Fruit fly (Drosophila melanogaster) whole organism, embryonic: Measurements from ENCODE around the gene alpha-Man-IIb.

ENCODE experiments used
- Ada2b ChIP-seq: fragments of 200-800 bp; sonication (Bioruptor generic); IDR thresholded peaks from 2 replicates; pipeline ENCODE4 v1.3.6; 2022; ENCODE audit warnings: missing biosample characterization, missing genetic modification characterization
- Antp ChIP-seq: fragments of 200-800 bp; sonication (Bioruptor generic); optimal IDR thresholded peaks from 3 replicates; lab custom pipeline; 2016; ENCODE audit warnings: missing biosample characterization, missing genetic modification characterization
- Atf3 ChIP-seq: fragments of 200-800 bp; sonication (Bioruptor generic); optimal IDR thresholded peaks from 3 replicates; lab custom pipeline; 2016; ENCODE audit warnings: missing biosample characterization, missing genetic modification characterization
- BtbVII ChIP-seq: fragments of 200-800 bp; sonication (Bioruptor generic); optimal IDR thresholded peaks from 3 replicates; lab custom pipeline; 2017; ENCODE audit warnings: missing biosample characterization, mild to moderate bottlenecking, missing genetic modification characterization
- CG10959 ChIP-seq: fragments of 200-800 bp; sonication (Bioruptor generic); IDR thresholded peaks from 2 replicates; pipeline ENCODE4 v1.3.6; 2022; ENCODE audit warnings: missing biosample characterization, missing genetic modification characterization
- CG11560 ChIP-seq: fragments of 200-800 bp; sonication (Bioruptor generic); IDR thresholded peaks from 3 replicates; pipeline ENCODE4 v1.3.6; 2022; ENCODE audit warnings: missing biosample characterization, missing genetic modification characterization
- CG11695 ChIP-seq: fragments of 200-800 bp; sonication (Bioruptor generic); IDR thresholded peaks from 3 replicates; pipeline ENCODE4 v1.3.6; 2022; ENCODE audit warnings: missing biosample characterization, missing genetic modification characterization
- CG14965 ChIP-seq: fragments of 200-800 bp; sonication (Bioruptor generic); optimal IDR thresholded peaks from 2 replicates; lab custom pipeline; 2016; ENCODE audit warnings: missing biosample characterization, missing genetic modification characterization, borderline replicate concordance
- CG17186 ChIP-seq: fragments of 200-800 bp; sonication (Bioruptor generic); optimal IDR thresholded peaks from 3 replicates; lab custom pipeline; 2017; ENCODE audit warnings: missing biosample characterization, missing genetic modification reagents, missing genetic modification characterization
- CG17829 ChIP-seq: fragments of 200-800 bp; optimal IDR thresholded peaks from 2 replicates; lab custom pipeline; 2019; ENCODE audit warnings: missing biosample characterization, mild to moderate bottlenecking, missing genetic modification characterization, moderate library complexity
- CG18764 ChIP-seq: fragments of 200-800 bp; sonication (Bioruptor generic); optimal IDR thresholded peaks from 3 replicates; lab custom pipeline; 2016; ENCODE audit warnings: missing biosample characterization, missing genetic modification characterization
- CG31388 ChIP-seq: fragments of 200-800 bp; sonication (Bioruptor generic); optimal IDR thresholded peaks from 2 replicates; lab custom pipeline; 2016; ENCODE audit warnings: missing biosample characterization, missing genetic modification characterization
- CG4404 ChIP-seq: fragments of 200-800 bp; sonication (Bioruptor generic); IDR thresholded peaks from 2 replicates; pipeline ENCODE4 v1.3.6; 2022; ENCODE audit warnings: missing biosample characterization, missing genetic modification characterization
- CG4820 ChIP-seq: fragments of 200-800 bp; sonication (Bioruptor generic); optimal IDR thresholded peaks from 3 replicates; lab custom pipeline; 2016; ENCODE audit warnings: missing biosample characterization, missing genetic modification characterization
- CG7556 ChIP-seq: fragments of 200-800 bp; sonication (Bioruptor generic); optimal IDR thresholded peaks from 2 replicates; lab custom pipeline; 2017; ENCODE audit warnings: missing biosample characterization, mild to moderate bottlenecking, missing genetic modification characterization
- CG7786 ChIP-seq: fragments of 200-800 bp; sonication (Bioruptor generic); optimal IDR thresholded peaks from 2 replicates; lab custom pipeline; 2016; ENCODE audit warnings: missing biosample characterization, missing genetic modification characterization
- CG8924 ChIP-seq: fragments of 200-800 bp; optimal IDR thresholded peaks from 3 replicates; lab custom pipeline; 2019; ENCODE audit warnings: missing biosample characterization, mild to moderate bottlenecking, missing genetic modification characterization, moderate library complexity
- Chrac-16 ChIP-seq: fragments of 200-800 bp; sonication (Bioruptor generic); optimal IDR thresholded peaks from 3 replicates; lab custom pipeline; 2016; ENCODE audit warnings: missing biosample characterization, missing genetic modification characterization
- Fer1 ChIP-seq: fragments of 200-800 bp; sonication (Bioruptor generic); optimal IDR thresholded peaks from 2 replicates; lab custom pipeline; 2017; ENCODE audit warnings: missing biosample characterization, mild to moderate bottlenecking, missing genetic modification characterization
- HLH3B ChIP-seq: fragments of 200-800 bp; sonication (Bioruptor generic); IDR thresholded peaks from 2 replicates; pipeline ENCODE4 v1.3.6; 2022; ENCODE audit warnings: missing biosample characterization, missing genetic modification characterization
- HmgZ ChIP-seq: fragments of 200-800 bp; sonication (Bioruptor generic); optimal IDR thresholded peaks from 2 replicates; lab custom pipeline; 2018; ENCODE audit warnings: missing biosample characterization, mild to moderate bottlenecking, missing genetic modification characterization
- Hmx ChIP-seq: fragments of 200-800 bp; sonication (Bioruptor generic); optimal IDR thresholded peaks from 2 replicates; lab custom pipeline; 2016; ENCODE audit warnings: missing biosample characterization, missing genetic modification characterization
- Lim3 ChIP-seq: fragments of 200-800 bp; sonication (Bioruptor generic); IDR thresholded peaks from 2 replicates; pipeline ENCODE4 v1.3.6; 2022; ENCODE audit warnings: missing biosample characterization, missing genetic modification characterization
- Nf-YC ChIP-seq: fragments of 200-800 bp; optimal IDR thresholded peaks from 3 replicates; lab custom pipeline; 2019; ENCODE audit warnings: missing biosample characterization, mild to moderate bottlenecking, missing genetic modification characterization, moderate library complexity
- Ptx1 ChIP-seq: fragments of 200-800 bp; sonication (Bioruptor generic); IDR thresholded peaks from 2 replicates; pipeline ENCODE4 v1.3.6; 2022; ENCODE audit warnings: missing biosample characterization, missing genetic modification characterization
- Tbp ChIP-seq: fragments of >200 bp; optimal IDR thresholded peaks from 2 replicates; lab custom pipeline; 2018; ENCODE audit warnings: missing biosample characterization, missing genetic modification characterization
- Usf ChIP-seq: fragments of 200-800 bp; sonication (Bioruptor generic); optimal IDR thresholded peaks from 2 replicates; lab custom pipeline; 2017; ENCODE audit warnings: missing genotype, missing biosample characterization, missing genetic modification characterization
- amos ChIP-seq: fragments of 200-800 bp; sonication (Bioruptor generic); IDR thresholded peaks from 2 replicates; pipeline ENCODE4 v1.3.6; 2022; ENCODE audit warnings: missing biosample characterization, missing genetic modification characterization; ENCODE audit not compliant: partially characterized antibody
- ase ChIP-seq: fragments of 200-800 bp; sonication (Bioruptor generic); IDR thresholded peaks from 3 replicates; pipeline ENCODE4 v1.3.6; 2022; ENCODE audit warnings: missing biosample characterization, missing genetic modification characterization
- crp ChIP-seq, 2 experiments: fragments of 200-800 bp; sonication (Bioruptor generic); optimal IDR thresholded peaks; 2 replicates in 1 of 2; 3 replicates in 1 of 2; lab custom pipeline; 2017; ENCODE audit warnings: missing biosample characterization in 2 of 2, missing genetic modification characterization in 2 of 2, mild to moderate bottlenecking in 1 of 2, moderate library complexity in 1 of 2
- esg ChIP-seq: fragments of 200-800 bp; sonication (Bioruptor generic); conservative IDR thresholded peaks from 2 replicates; pipeline ENCODE4 v1.3.6; 2022; ENCODE audit warnings: missing biosample characterization, missing genetic modification characterization
- fd3F ChIP-seq: fragments of 200-800 bp; sonication (Bioruptor generic); optimal IDR thresholded peaks from 2 replicates; lab custom pipeline; 2018; ENCODE audit warnings: missing biosample characterization, mild to moderate bottlenecking, missing genetic modification characterization, moderate library complexity
- ftz-f1 ChIP-seq: fragments of 200-800 bp; sonication (Bioruptor generic); optimal IDR thresholded peaks from 2 replicates; lab custom pipeline; 2016; ENCODE audit warnings: missing biosample characterization, missing genetic modification characterization
- gt ChIP-seq: fragments of 200-800 bp; sonication (Bioruptor generic); IDR thresholded peaks from 2 replicates; pipeline ENCODE4 v1.3.6; 2022; ENCODE audit warnings: missing biosample characterization, missing genetic modification characterization
- hbn ChIP-seq: fragments of 200-800 bp; sonication (Bioruptor generic); IDR thresholded peaks from 2 replicates; pipeline ENCODE4 v1.3.6; 2022; ENCODE audit warnings: missing biosample characterization, missing genetic modification characterization; ENCODE audit not compliant: partially characterized antibody
- nerfin-1 ChIP-seq: fragments of 200-800 bp; sonication (Bioruptor generic); optimal IDR thresholded peaks from 3 replicates; lab custom pipeline; 2019; ENCODE audit warnings: missing biosample characterization, mild to moderate bottlenecking, missing genetic modification characterization, moderate library complexity
- nerfin-2 ChIP-seq: fragments of 200-800 bp; sonication (Bioruptor generic); IDR thresholded peaks from 2 replicates; pipeline ENCODE4 v1.3.6; 2022; ENCODE audit warnings: missing biosample characterization, missing genetic modification characterization; ENCODE audit not compliant: partially characterized antibody
- odd ChIP-seq: fragments of 200-800 bp; sonication (Bioruptor generic); optimal IDR thresholded peaks from 2 replicates; lab custom pipeline; 2017; ENCODE audit warnings: missing biosample characterization, mild to moderate bottlenecking, missing genetic modification characterization
- phol ChIP-seq: fragments of 200-800 bp; sonication (Bioruptor generic); optimal IDR thresholded peaks from 3 replicates; lab custom pipeline; 2018; ENCODE audit warnings: missing biosample characterization, mild to moderate bottlenecking, missing genetic modification characterization, moderate library complexity
- pros ChIP-seq: fragments of 200-800 bp; sonication (Bioruptor generic); optimal IDR thresholded peaks from 3 replicates; lab custom pipeline; 2019; ENCODE audit warnings: missing biosample characterization, mild to moderate bottlenecking, missing genetic modification characterization, moderate library complexity
- psq ChIP-seq: fragments of 200-800 bp; sonication (Bioruptor generic); optimal IDR thresholded peaks from 2 replicates; lab custom pipeline; 2017; ENCODE audit warnings: missing biosample characterization, missing genetic modification characterization
- sima ChIP-seq: fragments of 200-800 bp; sonication (Bioruptor generic); optimal IDR thresholded peaks from 2 replicates; lab custom pipeline; 2016; ENCODE audit warnings: missing biosample characterization, missing genetic modification characterization
- sna ChIP-seq: fragments of 200-800 bp; sonication (Bioruptor generic); IDR thresholded peaks from 2 replicates; pipeline ENCODE4 v1.3.6; 2022; ENCODE audit warnings: missing biosample characterization, missing genetic modification characterization; ENCODE audit not compliant: partially characterized antibody
- tap ChIP-seq: fragments of 200-800 bp; optimal IDR thresholded peaks from 3 replicates; lab custom pipeline; 2019; ENCODE audit warnings: missing biosample characterization, mild to moderate bottlenecking, missing genetic modification characterization, moderate library complexity
- tio ChIP-seq: fragments of 200-800 bp; sonication (Bioruptor generic); optimal IDR thresholded peaks from 2 replicates; lab custom pipeline; 2017; ENCODE audit warnings: missing biosample characterization, missing genetic modification characterization, inconsistent platforms
- toy ChIP-seq: fragments of 200-800 bp; sonication (Bioruptor generic); IDR thresholded peaks from 2 replicates; pipeline ENCODE4 v1.3.6; 2022; ENCODE audit warnings: missing biosample characterization, missing genetic modification characterization
- tx ChIP-seq: fragments of 200-800 bp; sonication (Bioruptor generic); optimal IDR thresholded peaks from 2 replicates; lab custom pipeline; 2016; ENCODE audit warnings: missing biosample characterization, missing genetic modification characterization
- vnd ChIP-seq: fragments of 200-800 bp; sonication (Bioruptor generic); IDR thresholded peaks from 3 replicates; pipeline ENCODE4 v1.3.6; 2022; ENCODE audit warnings: missing biosample characterization, missing genetic modification characterization; ENCODE audit not compliant: partially characterized antibody
- zen ChIP-seq: fragments of 200-800 bp; sonication (Bioruptor generic); optimal IDR thresholded peaks from 3 replicates; lab custom pipeline; 2018; ENCODE audit warnings: missing biosample characterization, mild to moderate bottlenecking, missing genetic modification characterization, moderate library complexity

alpha-Man-IIb gene

dm6 chr3R:15803502-15804461, at the start of gene alpha-Man-IIb (continued):
- TF ChIP-seq nerfin-1 (peak; percentile 36), Nf-YC (tag; lab: Kevin White, UChicago) (peak; percentile 35), sima (GFP tag; lab: Kevin White, UChicago) (no peak), toy (GFP tag; lab: Robert Waterston, UW) (no peak), CG11560 (tag; lab: Robert Waterston, UW) (peak; percentile 98), CG4820 (peak; percentile 20), fd3F (GFP tag; lab: Kevin White, UChicago) (no peak), Atf3 (GFP tag; lab: Kevin White, UChicago) (no peak), ase (GFP tag; lab: Robert Waterston, UW) (no peak), Lim3 (no peak), CG31388 (GFP tag; lab: Kevin White, UChicago) (no peak), pros (no peak), Ptx1 (peak; percentile 31; the same call in 1 of the 2 replicates), HmgZ (tag; lab: Kevin White, UChicago) (peak; percentile 65), ftz-f1 (GFP tag; lab: Kevin White, UChicago) (peak; percentile 2), zen (tag; lab: Kevin White, UChicago) (no peak), odd (GFP tag; lab: Kevin White, UChicago) (no peak), CG17829 (tag; lab: Kevin White, UChicago) (peak; percentile 18), HLH3B (GFP tag; lab: Robert Waterston, UW) (peak; percentile 17; the same call in 1 of the 2 replicates), CG7786 (GFP tag; lab: Kevin White, UChicago) (no peak), Tbp (peak; percentile 7), tx (GFP tag; lab: Kevin White, UChicago) (no peak), Chrac-16 (GFP tag; lab: Kevin White, UChicago) (no peak), hbn (peak; percentile 84), tap (no peak), nerfin-2 (GFP tag; lab: Robert Waterston, UW) (peak; percentile 69), Antp (GFP tag; lab: Kevin White, UChicago) (no peak), CG18764 (no peak), CG7556 (GFP tag; lab: Kevin White, UChicago) (peak; percentile 7), CG14965 (GFP tag; lab: Kevin White, UChicago) (no peak), Ada2b (GFP tag; lab: Robert Waterston, UW) (no peak), Hmx (GFP tag; lab: Kevin White, UChicago) (no peak), amos (GFP tag; lab: Robert Waterston, UW) (peak; percentile 71), crp (GFP tag; optimal IDR thresholded peaks at IDR 0.05; lab: Kevin White, UChicago) (peak in 1 of 2 experiments; percentile 71), sna (GFP tag; lab: Robert Waterston, UW) (peak; percentile 89), CG17186 (GFP tag; lab: Kevin White, UChicago) (peak; percentile 6), esg (GFP tag; lab: Robert Waterston, UW) (no peak), Fer1 (GFP tag; lab: Kevin White, UChicago) (peak; percentile 4), CG11695 (GFP tag; lab: Robert Waterston, UW) (no peak), CG8924 (tag; lab: Kevin White, UChicago) (peak; percentile 56), tio (GFP tag; lab: Kevin White, UChicago) (no peak), BtbVII (no peak), psq (GFP tag; lab: Kevin White, UChicago) (no peak), CG10959 (GFP tag; lab: Robert Waterston, UW) (no peak), CG4404 (GFP tag; lab: Robert Waterston, UW) (no peak), Usf (GFP tag; lab: Kevin White, UChicago) (no peak), vnd (GFP tag; lab: Robert Waterston, UW) (peak; percentile 80), gt (no peak), phol (peak; percentile 44)
